Fruit fly (Drosophila melanogaster): ENCODE data around the gene asun.

The asun gene

DNA sequence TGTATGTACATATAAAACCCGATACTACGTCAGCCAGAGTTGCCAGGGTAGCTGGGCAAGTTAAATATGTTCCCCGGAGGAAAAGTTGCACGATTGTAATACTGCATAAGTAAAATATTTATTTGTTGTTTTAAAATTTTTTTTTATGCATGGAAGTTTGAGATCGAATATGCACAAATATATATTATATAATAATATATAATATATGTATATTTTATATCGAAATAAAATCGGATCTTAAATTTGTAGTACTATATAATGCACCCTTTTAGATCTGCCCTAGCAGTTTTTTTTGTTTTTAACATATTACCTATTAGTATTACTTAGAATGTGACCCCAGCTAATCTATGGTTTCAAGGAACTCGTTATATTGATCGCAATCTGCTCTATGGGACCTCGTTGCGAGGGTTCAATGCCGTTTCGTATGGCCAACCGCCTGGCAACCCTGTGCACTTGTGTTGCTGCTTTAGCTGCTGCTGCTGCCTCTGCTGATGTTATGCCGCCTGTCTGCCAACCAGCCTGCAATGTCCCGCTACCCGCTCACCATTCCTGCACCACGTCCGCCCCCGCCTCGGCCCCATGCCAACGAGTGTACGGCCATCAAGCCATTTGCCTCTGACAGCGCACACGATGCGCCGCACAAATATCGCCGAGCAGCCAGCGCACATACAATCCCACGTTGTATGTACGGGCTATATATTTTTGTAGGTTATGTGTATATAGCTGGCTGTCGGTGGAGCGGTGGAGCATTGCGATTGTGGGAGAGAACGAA lies 27.9 kb upstream of the asun start:
- TF ChIP-seq CG6854 (GFP tag; optimal IDR thresholded peaks at IDR 0.05), result no peak
- no peak for TF ChIP-seq eg (GFP tag; IDR thresholded peaks at IDR 0.05)
- peak; percentile 24 for TF ChIP-seq Smox (GFP tag; optimal IDR thresholded peaks at IDR 0.05)
- peak; percentile 33 for TF ChIP-seq Ets21C (GFP tag; optimal IDR thresholded peaks at IDR 0.05)
- peak; percentile 75 for TF ChIP-seq CG31627 (GFP tag; optimal IDR thresholded peaks at IDR 0.05)
- TF ChIP-seq Sox15 (GFP tag; optimal IDR thresholded peaks at IDR 0.05), result peak; percentile 85
- TF ChIP-seq Eip78C (GFP tag), result peak; percentile 91
- peak; percentile 71 for TF ChIP-seq Hr4 (GFP tag; optimal IDR thresholded peaks at IDR 0.05)
- TF ChIP-seq CG6276 (GFP tag; optimal IDR thresholded peaks at IDR 0.05), result peak; percentile 93
- TF ChIP-seq cyc (GFP tag; optimal IDR thresholded peaks at IDR 0.05), result peak; percentile 64
- peak; percentile 47 for TF ChIP-seq Sox14 (GFP tag; optimal IDR thresholded peaks at IDR 0.05)
- peak; percentile 79 for TF ChIP-seq CG11902 (GFP tag; optimal IDR thresholded peaks at IDR 0.05)
- TF ChIP-seq CG3919 (GFP tag; optimal IDR thresholded peaks at IDR 0.05), result peak; percentile 64
- peak; percentile 74 for TF ChIP-seq vri (GFP tag; optimal IDR thresholded peaks at IDR 0.05)
- peak; percentile 11 for TF ChIP-seq CG1621 (tag; optimal IDR thresholded peaks at IDR 0.05)
- TF ChIP-seq Blimp-1 (GFP tag; optimal IDR thresholded peaks at IDR 0.05), result peak; percentile 87
- TF ChIP-seq Eip75B (GFP tag; optimal IDR thresholded peaks at IDR 0.05), result no peak
- TF ChIP-seq CG15336 (GFP tag; IDR thresholded peaks at IDR 0.05), result no peak
- peak; percentile 82 for TF ChIP-seq CG10669 (GFP tag; optimal IDR thresholded peaks at IDR 0.05)
- peak; percentile 12 for TF ChIP-seq fkh (GFP tag; optimal IDR thresholded peaks at IDR 0.05)
- TF ChIP-seq CG9139 (GFP tag; optimal IDR thresholded peaks at IDR 0.05), result peak; percentile 81
- peak; percentile 62 for TF ChIP-seq pdm3 (GFP tag; optimal IDR thresholded peaks at IDR 0.05)
- TF ChIP-seq CG7368 (GFP tag; optimal IDR thresholded peaks at IDR 0.05), result no peak
- TF ChIP-seq Eip93F (GFP tag; optimal IDR thresholded peaks at IDR 0.05), result peak; percentile 32
- TF ChIP-seq dsx (GFP tag; optimal IDR thresholded peaks at IDR 0.05; ENCODE audit: poor library complexity, severe bottlenecking), result peak; percentile 14
- TF ChIP-seq Lpt (GFP tag; optimal IDR thresholded peaks at IDR 0.05), result peak; percentile 36
- TF ChIP-seq CG11762 (GFP tag; optimal IDR thresholded peaks at IDR 0.05; ENCODE audit: insufficient read depth), result peak; percentile 77
- no peak for TF ChIP-seq fd85E (GFP tag; optimal IDR thresholded peaks at IDR 0.05)
- TF ChIP-seq CG8632 (GFP tag; optimal IDR thresholded peaks at IDR 0.05), result peak; percentile 95
- peak; percentile 84 for TF ChIP-seq fd59A (GFP tag; optimal IDR thresholded peaks at IDR 0.05)
- peak; percentile 94 for TF ChIP-seq achi (GFP tag; optimal IDR thresholded peaks at IDR 0.05)
- TF ChIP-seq CG6163 (GFP tag; IDR thresholded peaks at IDR 0.05), result no peak
- TF ChIP-seq ss (GFP tag; optimal IDR thresholded peaks at IDR 0.05), result peak; percentile 83 to 94
- TF ChIP-seq lz (GFP tag; optimal IDR thresholded peaks at IDR 0.05), result peak; percentile 87
- TF ChIP-seq OdsH (GFP tag; optimal IDR thresholded peaks at IDR 0.05), result peak; percentile 85
- TF ChIP-seq CG4318 (GFP tag; optimal IDR thresholded peaks at IDR 0.05), result peak; percentile 95
- TF ChIP-seq CG32006 (GFP tag; optimal IDR thresholded peaks at IDR 0.05), result peak; percentile 98
- TF ChIP-seq dac (GFP tag; optimal IDR thresholded peaks at IDR 0.05), result peak; percentile 74
- peak; percentile 76 for TF ChIP-seq CG8319 (GFP tag; optimal IDR thresholded peaks at IDR 0.05)
- peak; percentile 70 for TF ChIP-seq Met (GFP tag; optimal IDR thresholded peaks at IDR 0.05)
- peak; percentile 41 to 83 for TF ChIP-seq salr (GFP tag; optimal IDR thresholded peaks at IDR 0.05)
- TF ChIP-seq CG6792 (GFP tag; optimal IDR thresholded peaks at IDR 0.05), result peak; percentile 67
- TF ChIP-seq spab (GFP tag; optimal IDR thresholded peaks at IDR 0.05), result peak; percentile 91
- peak; percentile 45 for TF ChIP-seq Sox102F (GFP tag; optimal IDR thresholded peaks at IDR 0.05)
- TF ChIP-seq net (GFP tag; optimal IDR thresholded peaks at IDR 0.05), result peak; percentile 45
- peak; percentile 87 for TF ChIP-seq acj6 (GFP tag; optimal IDR thresholded peaks at IDR 0.05)
- peak; percentile 90 for TF ChIP-seq Ets96B (tag; optimal IDR thresholded peaks at IDR 0.05)
- TF ChIP-seq CG6808 (GFP tag; optimal IDR thresholded peaks at IDR 0.05), result peak; percentile 93
- TF ChIP-seq Hr39 (GFP tag; optimal IDR thresholded peaks at IDR 0.05), result peak; percentile 77
- peak; percentile 66 for TF ChIP-seq topi (GFP tag; optimal IDR thresholded peaks at IDR 0.05)
